Worm (Caenorhabditis elegans): Measurements from ENCODE around the gene elo-8.

- TF ChIP-seq ets-7 (tag; optimal IDR thresholded peaks at IDR 0.05) (no peak), flt-1 (GFP tag; IDR thresholded peaks at IDR 0.05) (no peak), ceh-13 (GFP tag; optimal IDR thresholded peaks at IDR 0.05) (no peak)
Observed at ce11 chrIII:11227025-11227424, 4.8 kb downstream of the elo-8 start, which contains the start of gene tbx-37.

All from whole organism, early embryonic.